Comparison of ENCODE assay signal across 2 worm cellular contexts in the genomic region with DNA sequence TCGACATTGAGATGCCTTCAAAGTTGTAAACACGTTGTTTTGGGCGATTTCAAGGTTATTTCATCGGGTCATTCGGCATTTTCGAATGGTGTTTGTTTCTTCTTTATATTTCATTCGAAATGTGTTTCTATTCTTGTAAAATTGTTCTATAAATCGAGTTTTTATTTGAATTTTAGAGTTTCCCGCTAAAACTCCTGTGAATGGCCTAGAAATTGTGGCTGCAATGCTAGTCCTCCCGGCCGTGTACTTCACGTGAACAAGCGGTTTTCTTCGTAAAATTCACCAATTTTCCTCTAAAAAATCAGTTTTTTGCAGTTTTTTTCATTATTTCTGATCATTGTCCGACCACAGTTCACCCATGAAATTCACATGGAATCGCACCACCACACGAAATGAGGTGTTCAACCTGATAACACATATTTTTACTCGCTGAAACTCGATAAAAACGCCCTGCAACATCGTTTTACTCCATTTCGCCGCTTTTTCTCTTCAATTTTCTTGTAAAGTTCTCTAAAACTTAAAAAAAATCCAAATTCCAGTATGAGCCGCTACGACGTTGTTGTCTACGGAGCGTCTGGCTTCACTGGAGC.
A peak's percentile ranks its signal among the peaks of the same experiment; 100 is the strongest.
TF ChIP-seq lines count a peak whose summit lies in the region.

Gene ldp-1, plus strand, starts transcription at position 540 of the 590 bp plus-strand sequence.

TF ChIP-seq in whole organism, L2 larva, 48 proteins besides CTCF, POLR2A, EP300 and RAD21 (continued from another document):
- no peak for TF ChIP-seq dmd-4 (tag; optimal IDR thresholded peaks at IDR 0.05; lab: Kevin White, UChicago)
- no peak for TF ChIP-seq Y55F3AM.14 (GFP tag; optimal IDR thresholded peaks at IDR 0.05; lab: Kevin White, UChicago)
- peak; percentile 87 for TF ChIP-seq sma-9 (GFP tag; optimal IDR thresholded peaks at IDR 0.05; lab: Kevin White, UChicago)
- TF ChIP-seq sma-9 (tag; optimal IDR thresholded peaks at IDR 0.05; lab: Kevin White, UChicago), result no peak
- peak; percentile 30 for TF ChIP-seq egl-27 (tag; optimal IDR thresholded peaks at IDR 0.05; lab: Kevin White, UChicago)
- TF ChIP-seq sem-4 (tag; optimal IDR thresholded peaks at IDR 0.05; lab: Kevin White, UChicago), result peak; percentile 11
- TF ChIP-seq elt-1 (tag; optimal IDR thresholded peaks at IDR 0.05; lab: Kevin White, UChicago), result no peak
- peak; percentile 64 for TF ChIP-seq unc-55 (GFP tag; optimal IDR thresholded peaks at IDR 0.05; lab: Kevin White, UChicago)
- TF ChIP-seq ama-1 (optimal IDR thresholded peaks at IDR 0.05; lab: Kevin White, UChicago), result no peak
- TF ChIP-seq ztf-11 (tag; optimal IDR thresholded peaks at IDR 0.05; lab: Kevin White, UChicago), result no peak
- peak; percentile 19 for TF ChIP-seq nhr-25 (tag; optimal IDR thresholded peaks at IDR 0.05; lab: Kevin White, UChicago)
- no peak for TF ChIP-seq mab-5 (tag; optimal IDR thresholded peaks at IDR 0.05; lab: Kevin White, UChicago)
- TF ChIP-seq lin-11 (tag; optimal IDR thresholded peaks at IDR 0.05; lab: Kevin White, UChicago), result no peak
- TF ChIP-seq nhr-77 (tag; optimal IDR thresholded peaks at IDR 0.05; lab: Kevin White, UChicago), result no peak
- no peak for TF ChIP-seq mbf-1 (tag; optimal IDR thresholded peaks at IDR 0.05; lab: Kevin White, UChicago)
- no peak for TF ChIP-seq R02D3.7 (tag; optimal IDR thresholded peaks at IDR 0.05; lab: Kevin White, UChicago)
- no peak for TF ChIP-seq aly-2 (tag; optimal IDR thresholded peaks at IDR 0.05; lab: Kevin White, UChicago)

TF ChIP-seq in whole organism, L4 larva, 104 proteins besides CTCF, POLR2A, EP300 and RAD21 (continued from another document):
- TF ChIP-seq lin-13 (GFP tag; optimal IDR thresholded peaks at IDR 0.05; lab: Kevin White, UChicago), result no peak
- no peak for TF ChIP-seq lin-29 (GFP tag; IDR thresholded peaks at IDR 0.05; lab: Robert Waterston, UW)
- TF ChIP-seq hlh-30 (tag; optimal IDR thresholded peaks at IDR 0.05; lab: Kevin White, UChicago; ENCODE audit: insufficient read depth), result no peak
- no peak for TF ChIP-seq zip-2 (tag; optimal IDR thresholded peaks at IDR 0.05; lab: Kevin White, UChicago)
- no peak for TF ChIP-seq daf-16 (GFP tag; optimal IDR thresholded peaks at IDR 0.05; lab: Kevin White, UChicago)
- no peak for TF ChIP-seq daf-16 (tag; optimal IDR thresholded peaks at IDR 0.05; lab: Kevin White, UChicago)
- no peak for TF ChIP-seq fos-1 (tag; optimal IDR thresholded peaks at IDR 0.05; lab: Kevin White, UChicago)
- no peak for TF ChIP-seq F44E2.7 (GFP tag; IDR thresholded peaks at IDR 0.05; lab: Robert Waterston, UW)
- no peak for TF ChIP-seq spr-1 (tag; optimal IDR thresholded peaks at IDR 0.05; lab: Kevin White, UChicago)
- peak; percentile 58 for TF ChIP-seq duxl-1 (tag; optimal IDR thresholded peaks at IDR 0.05; lab: Kevin White, UChicago; ENCODE audit: poor library complexity)
- TF ChIP-seq jun-1 (tag; optimal IDR thresholded peaks at IDR 0.05; lab: Kevin White, UChicago), result no peak
- no peak for TF ChIP-seq Y105C5A.15 (GFP tag; IDR thresholded peaks at IDR 0.05; lab: Robert Waterston, UW)
- TF ChIP-seq ZK546.5 (tag; optimal IDR thresholded peaks at IDR 0.05; lab: Kevin White, UChicago), result no peak
- 0 out of 2 replicates have a peak, but pooled peaks have one; percentile 25 for TF ChIP-seq zfp-3 (GFP tag; conservative IDR thresholded peaks at IDR 0.05; lab: Robert Waterston, UW)
- TF ChIP-seq ZK337.2 (GFP tag; IDR thresholded peaks at IDR 0.05; lab: Robert Waterston, UW), result peak; percentile 78
- peak; percentile 97 for TF ChIP-seq mes-2 (tag; optimal IDR thresholded peaks at IDR 0.05; lab: Kevin White, UChicago; ENCODE audit: poor library complexity, severe bottlenecking)
- TF ChIP-seq skn-1 (tag; optimal IDR thresholded peaks at IDR 0.05; lab: Kevin White, UChicago), result no peak
- peak; percentile 25 for TF ChIP-seq F49E8.2 (tag; optimal IDR thresholded peaks at IDR 0.05; lab: Kevin White, UChicago; ENCODE audit: borderline replicate concordance)
- TF ChIP-seq cey-2 (tag; optimal IDR thresholded peaks at IDR 0.05; lab: Kevin White, UChicago; ENCODE audit: borderline replicate concordance, insufficient read depth), result no peak
- no peak; the same call in 1 of the 2 replicates for TF ChIP-seq ceh-20 (GFP tag; IDR thresholded peaks at IDR 0.05; lab: Robert Waterston, UW)
- TF ChIP-seq unc-39 (tag; optimal IDR thresholded peaks at IDR 0.05; lab: Kevin White, UChicago), result no peak
- TF ChIP-seq lin-39 (tag; optimal IDR thresholded peaks at IDR 0.05; lab: Kevin White, UChicago), result no peak
- no peak for TF ChIP-seq tag-97 (GFP tag; IDR thresholded peaks at IDR 0.05; lab: Robert Waterston, UW)
- no peak for TF ChIP-seq nhr-42 (GFP tag; IDR thresholded peaks at IDR 0.05; lab: Robert Waterston, UW)
- no peak for TF ChIP-seq T20F7.1 (GFP tag; optimal IDR thresholded peaks at IDR 0.05; lab: Kevin White, UChicago)
- TF ChIP-seq nhr-28 (tag; optimal IDR thresholded peaks at IDR 0.05; lab: Kevin White, UChicago), result peak; percentile 7
- TF ChIP-seq egl-27 (tag; optimal IDR thresholded peaks at IDR 0.05; lab: Kevin White, UChicago), result no peak
- TF ChIP-seq lin-15B (tag; optimal IDR thresholded peaks at IDR 0.05; lab: Kevin White, UChicago), result no peak
- TF ChIP-seq ceh-44 (GFP tag; IDR thresholded peaks at IDR 0.05; lab: Robert Waterston, UW), result no peak
- no peak for TF ChIP-seq pqm-1 (tag; optimal IDR thresholded peaks at IDR 0.05; lab: Kevin White, UChicago)
- no peak for TF ChIP-seq nhr-48 (tag; optimal IDR thresholded peaks at IDR 0.05; lab: Kevin White, UChicago)
- TF ChIP-seq ceh-28 (tag; optimal IDR thresholded peaks at IDR 0.05; lab: Kevin White, UChicago), result no peak
- no peak for TF ChIP-seq F10B5.3 (tag; optimal IDR thresholded peaks at IDR 0.05; lab: Kevin White, UChicago)
- TF ChIP-seq dmd-6 (GFP tag; IDR thresholded peaks at IDR 0.05; lab: Robert Waterston, UW), result peak; percentile 48
- no peak for TF ChIP-seq ztf-11 (tag; optimal IDR thresholded peaks at IDR 0.05; lab: Kevin White, UChicago)
- no peak for TF ChIP-seq nhr-25 (tag; optimal IDR thresholded peaks at IDR 0.05; lab: Kevin White, UChicago; ENCODE audit: borderline replicate concordance, insufficient read depth)
- no peak for TF ChIP-seq daf-19 (GFP tag; conservative IDR thresholded peaks at IDR 0.05; lab: Robert Waterston, UW)
- TF ChIP-seq nhr-6 (tag; optimal IDR thresholded peaks at IDR 0.05; lab: Kevin White, UChicago), result no peak
- peak; percentile 13 for TF ChIP-seq rbr-2 (tag; optimal IDR thresholded peaks at IDR 0.05; lab: Kevin White, UChicago)
- peak; percentile 31 for TF ChIP-seq unc-130 (GFP tag; optimal IDR thresholded peaks at IDR 0.05; lab: Kevin White, UChicago)
- TF ChIP-seq pha-4 (GFP tag; IDR thresholded peaks at IDR 0.05; lab: Robert Waterston, UW), result no peak
- TF ChIP-seq pha-4 (tag; optimal IDR thresholded peaks at IDR 0.05; lab: Kevin White, UChicago), result no peak
- no peak for TF ChIP-seq daf-12 (tag; optimal IDR thresholded peaks at IDR 0.05; lab: Kevin White, UChicago)
- no peak for TF ChIP-seq spr-3 (GFP tag; optimal IDR thresholded peaks at IDR 0.05; lab: Kevin White, UChicago)
- no peak for TF ChIP-seq Y5F2A.4 (GFP tag; optimal IDR thresholded peaks at IDR 0.05; lab: Kevin White, UChicago)
- peak; percentile 34 for TF ChIP-seq hlh-11 (tag; optimal IDR thresholded peaks at IDR 0.05; lab: Kevin White, UChicago)
- TF ChIP-seq fkh-10 (GFP tag; optimal IDR thresholded peaks at IDR 0.05; lab: Kevin White, UChicago), result no peak
- no peak for TF ChIP-seq lin-1 (GFP tag; IDR thresholded peaks at IDR 0.05; lab: Robert Waterston, UW)
- TF ChIP-seq aha-1 (tag; lab: Kevin White, UChicago), result no peak
- no peak for TF ChIP-seq snpc-1.2 (GFP tag; IDR thresholded peaks at IDR 0.05; lab: Robert Waterston, UW)
- no peak for TF ChIP-seq nhr-102 (tag; optimal IDR thresholded peaks at IDR 0.05; lab: Kevin White, UChicago)
- TF ChIP-seq vab-7 (GFP tag; IDR thresholded peaks at IDR 0.05; lab: Robert Waterston, UW), result no peak
- no peak for TF ChIP-seq nhr-41 (GFP tag; IDR thresholded peaks at IDR 0.05; lab: Robert Waterston, UW)
- no peak for TF ChIP-seq R02D3.7 (tag; optimal IDR thresholded peaks at IDR 0.05; lab: Kevin White, UChicago)
- TF ChIP-seq lsy-2 (tag; optimal IDR thresholded peaks at IDR 0.05; lab: Kevin White, UChicago), result peak in 1 of 2 experiments; percentile 73
- TF ChIP-seq mep-1 (tag; optimal IDR thresholded peaks at IDR 0.05; lab: Kevin White, UChicago), result peak; percentile 10
- no peak for TF ChIP-seq nhr-77 (tag; optimal IDR thresholded peaks at IDR 0.05; lab: Kevin White, UChicago)
- TF ChIP-seq nhr-10 (tag; optimal IDR thresholded peaks at IDR 0.05; lab: Kevin White, UChicago), result no peak
- TF ChIP-seq dpl-1 (GFP tag; optimal IDR thresholded peaks at IDR 0.05; lab: Kevin White, UChicago), result peak; percentile 94
- no peak for TF ChIP-seq hmg-1.1 (GFP tag; IDR thresholded peaks at IDR 0.05; lab: Robert Waterston, UW)
- TF ChIP-seq tra-1 (GFP tag; IDR thresholded peaks at IDR 0.05; lab: Robert Waterston, UW), result no peak
- TF ChIP-seq hif-1 (tag; optimal IDR thresholded peaks at IDR 0.05; lab: Kevin White, UChicago), result peak in 1 of 2 experiments; percentile 78
- no peak for TF ChIP-seq ceh-32 (tag; optimal IDR thresholded peaks at IDR 0.05; lab: Kevin White, UChicago; ENCODE audit: poor library complexity)
- no peak for TF ChIP-seq attf-4 (tag; optimal IDR thresholded peaks at IDR 0.05; lab: Kevin White, UChicago)
- TF ChIP-seq set-16 (GFP tag; IDR thresholded peaks at IDR 0.05; lab: Robert Waterston, UW), result no peak
- TF ChIP-seq F26F4.8 (GFP tag; conservative IDR thresholded peaks at IDR 0.05; lab: Robert Waterston, UW), result no peak
- TF ChIP-seq lim-7 (GFP tag; IDR thresholded peaks at IDR 0.05; lab: Robert Waterston, UW), result no peak
- no peak for TF ChIP-seq D1046.2 (GFP tag; IDR thresholded peaks at IDR 0.05; lab: Robert Waterston, UW)
- TF ChIP-seq ztf-7 (tag; optimal IDR thresholded peaks at IDR 0.05; lab: Kevin White, UChicago), result no peak
- TF ChIP-seq Y48G9A.11 (GFP tag; IDR thresholded peaks at IDR 0.05; lab: Robert Waterston, UW), result no peak
- peak; percentile 64 for TF ChIP-seq lin-38 (GFP tag; IDR thresholded peaks at IDR 0.05; lab: Robert Waterston, UW)
- no peak for TF ChIP-seq ceh-82 (tag; optimal IDR thresholded peaks at IDR 0.05; lab: Kevin White, UChicago)
- TF ChIP-seq zip-11 (GFP tag; IDR thresholded peaks at IDR 0.05; lab: Robert Waterston, UW), result no peak
- TF ChIP-seq egl-43 (GFP tag; IDR thresholded peaks at IDR 0.05; lab: Robert Waterston, UW), result no peak
- TF ChIP-seq unc-62 (GFP tag; optimal IDR thresholded peaks at IDR 0.05 in 1 of 2; lab: Kevin White, UChicago), result peak in 1 of 2 experiments; percentile 88
- no peak for TF ChIP-seq unc-62 (tag; optimal IDR thresholded peaks at IDR 0.05; lab: Kevin White, UChicago)
- TF ChIP-seq nhr-111 (GFP tag; optimal IDR thresholded peaks at IDR 0.05; lab: Kevin White, UChicago), result no peak
- TF ChIP-seq sdz-12 (GFP tag; optimal IDR thresholded peaks at IDR 0.05; lab: Kevin White, UChicago), result no peak
- no peak for TF ChIP-seq mdl-1 (tag; optimal IDR thresholded peaks at IDR 0.05; lab: Kevin White, UChicago)
- TF ChIP-seq T26A8.4 (GFP tag; IDR thresholded peaks at IDR 0.05; lab: Robert Waterston, UW), result peak; percentile 56; the same call in 1 of the 2 replicates
- TF ChIP-seq mdt-29 (GFP tag; IDR thresholded peaks at IDR 0.05; lab: Robert Waterston, UW), result no peak
- peak; percentile 78 for TF ChIP-seq dmd-9 (GFP tag; IDR thresholded peaks at IDR 0.05; lab: Robert Waterston, UW)
- TF ChIP-seq dve-1 (tag; optimal IDR thresholded peaks at IDR 0.05; lab: Kevin White, UChicago; ENCODE audit: insufficient read depth), result peak; percentile 20
- TF ChIP-seq ctbp-1 (GFP tag; IDR thresholded peaks at IDR 0.05; lab: Robert Waterston, UW), result no peak
